Fruit fly (Drosophila melanogaster): ENCODE measurements around the gene CG43844.

DNA sequence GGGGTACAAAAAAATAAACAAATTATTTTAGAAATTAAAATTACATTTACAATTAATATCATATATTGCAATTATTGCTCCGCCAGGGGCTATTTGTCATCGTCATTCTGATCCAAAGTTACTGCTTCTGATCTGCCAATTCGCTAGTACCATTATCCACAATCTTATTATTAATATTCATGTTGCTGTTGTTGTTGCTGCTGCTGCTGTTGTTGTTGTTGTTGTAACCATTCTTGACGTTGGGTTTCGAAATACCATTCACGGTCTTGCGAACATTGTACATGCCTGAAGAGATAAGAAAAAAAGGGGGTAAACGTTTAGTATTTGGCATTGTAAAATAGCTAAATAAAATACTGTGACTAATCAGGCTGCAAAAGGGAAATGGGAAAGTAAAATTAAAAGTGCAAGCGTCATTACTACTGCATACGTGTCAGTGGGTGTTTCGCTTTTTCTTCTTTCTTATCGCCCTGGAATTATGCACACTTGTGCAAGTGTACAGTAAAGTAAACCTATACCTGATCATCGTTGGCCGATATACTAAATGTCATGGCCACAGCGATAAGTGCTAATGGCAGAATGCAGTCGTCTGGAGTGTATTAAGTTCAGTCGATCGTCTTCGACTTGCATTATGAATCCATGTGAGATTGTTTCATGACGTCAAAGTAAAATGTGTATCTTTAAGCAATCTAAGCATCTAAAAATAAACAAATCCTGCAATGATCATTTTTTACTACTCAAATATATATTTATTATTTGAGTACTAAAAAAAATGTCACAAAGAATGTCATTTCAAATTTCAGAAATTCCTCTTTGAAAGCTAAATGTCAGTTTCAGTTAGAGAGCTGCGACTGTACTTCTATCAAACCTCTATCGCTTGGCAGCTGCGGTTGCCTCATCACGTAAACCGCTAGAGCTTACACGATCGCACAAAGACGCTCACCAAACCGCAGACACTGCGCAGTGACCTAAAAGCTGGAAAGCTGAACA lies 37.5 kb upstream of the CG43844 start:
- no peak for TF ChIP-seq Blimp-1 (GFP tag; optimal IDR thresholded peaks at IDR 0.05)
- TF ChIP-seq CG8319 (GFP tag; optimal IDR thresholded peaks at IDR 0.05), result no peak
- TF ChIP-seq CG10631 (GFP tag; optimal IDR thresholded peaks at IDR 0.05), result no peak
- no peak for TF ChIP-seq CG8632 (GFP tag; optimal IDR thresholded peaks at IDR 0.05)
- TF ChIP-seq CG7368 (GFP tag; optimal IDR thresholded peaks at IDR 0.05), result no peak

All from whole organism, prepupa.